Fruit fly (Drosophila melanogaster) whole organism, embryonic: ENCODE results near the gene CG12951.

Experiments
- ATbp ChIP-seq: fragments of 200-800 bp; sonication (Bioruptor generic); optimal IDR thresholded peaks from 2 replicates; lab custom pipeline; 2017; ENCODE audit warnings: missing biosample characterization, mild to moderate bottlenecking, missing genetic modification characterization, missing genetic modification reagents
- Ada2b ChIP-seq: fragments of 200-800 bp; sonication (Bioruptor generic); IDR thresholded peaks from 2 replicates; pipeline ENCODE4 v1.3.6; 2022; ENCODE audit warnings: missing biosample characterization, missing genetic modification characterization
- Antp ChIP-seq: fragments of 200-800 bp; sonication (Bioruptor generic); optimal IDR thresholded peaks from 3 replicates; lab custom pipeline; 2016; ENCODE audit warnings: missing biosample characterization, missing genetic modification characterization
- Atf-2 ChIP-seq: fragments of 200-800 bp; sonication (Bioruptor generic); optimal IDR thresholded peaks from 2 replicates; lab custom pipeline; 2016; ENCODE audit warnings: missing biosample characterization, missing genetic modification characterization
- Awh ChIP-seq: fragments of 200-800 bp; sonication (Bioruptor generic); IDR thresholded peaks from 2 replicates; pipeline ENCODE4, ENCODE4 v1.3.6; 2022; ENCODE audit warnings: missing biosample characterization, missing genetic modification characterization
- CG10654 ChIP-seq: fragments of 200-800 bp; sonication (Bioruptor generic); optimal IDR thresholded peaks from 2 replicates; lab custom pipeline; 2016; ENCODE audit warnings: missing biosample characterization, missing genetic modification characterization
- CG10979 ChIP-seq: fragments of 200-800 bp; sonication (Bioruptor generic); optimal IDR thresholded peaks from 2 replicates; lab custom pipeline; 2018; ENCODE audit warnings: missing biosample characterization, mild to moderate bottlenecking, missing genetic modification characterization, moderate library complexity
- CG11504 ChIP-seq: fragments of 200-800 bp; sonication (Bioruptor generic); optimal IDR thresholded peaks from 3 replicates; lab custom pipeline; 2019; ENCODE audit warnings: missing biosample characterization, mild to moderate bottlenecking, missing genetic modification characterization, moderate library complexity
- CG12744 ChIP-seq: fragments of 200-800 bp; sonication (Bioruptor generic); optimal IDR thresholded peaks from 2 replicates; lab custom pipeline; 2016; ENCODE audit warnings: missing biosample characterization, missing genetic modification characterization
- CG15269 ChIP-seq: fragments of 200-800 bp; sonication (Bioruptor generic); optimal IDR thresholded peaks from 2 replicates; lab custom pipeline; 2018; ENCODE audit warnings: missing biosample characterization, mild to moderate bottlenecking, missing genetic modification characterization, moderate library complexity
- CG17829 ChIP-seq: fragments of 200-800 bp; optimal IDR thresholded peaks from 2 replicates; lab custom pipeline; 2019; ENCODE audit warnings: missing biosample characterization, mild to moderate bottlenecking, missing genetic modification characterization, moderate library complexity
- CG2678 ChIP-seq: fragments of 200-800 bp; sonication (Bioruptor generic); optimal IDR thresholded peaks from 3 replicates; lab custom pipeline; 2019; ENCODE audit warnings: missing biosample characterization, mild to moderate bottlenecking, missing genetic modification characterization, moderate library complexity
- CG3163 ChIP-seq: fragments of 200-800 bp; sonication (Bioruptor generic); optimal IDR thresholded peaks from 3 replicates; lab custom pipeline; 2016; ENCODE audit warnings: missing biosample characterization, missing genetic modification characterization
- CG34224 ChIP-seq: fragments of 200-800 bp; sonication (Bioruptor generic); IDR thresholded peaks from 3 replicates; pipeline ENCODE4 v1.3.6; 2022; ENCODE audit warnings: missing biosample characterization, missing genetic modification characterization; ENCODE audit not compliant: partially characterized antibody
- CG34376 ChIP-seq: fragments of 200-800 bp; sonication (Bioruptor generic); optimal IDR thresholded peaks from 2 replicates; lab custom pipeline; 2018; ENCODE audit warnings: missing biosample characterization, mild to moderate bottlenecking, missing genetic modification characterization
- CG42726 ChIP-seq: fragments of 200-800 bp; sonication (Bioruptor generic); IDR thresholded peaks from 2 replicates; pipeline ENCODE4 v1.3.6; 2022; ENCODE audit warnings: missing biosample characterization, missing genetic modification characterization; ENCODE audit not compliant: partially characterized antibody
- CG4360 ChIP-seq: fragments of 200-800 bp; sonication (Bioruptor generic); IDR thresholded peaks from 2 replicates; pipeline ENCODE4 v1.3.6; 2022; ENCODE audit warnings: missing biosample characterization, missing genetic modification characterization
- CG4707 ChIP-seq: fragments of 200-800 bp; sonication (Bioruptor generic); optimal IDR thresholded peaks from 2 replicates; lab custom pipeline; 2018; ENCODE audit warnings: missing biosample characterization, mild to moderate bottlenecking, missing genetic modification characterization, moderate library complexity
- CG6791 ChIP-seq: fragments of 200-800 bp; sonication (Bioruptor generic); IDR thresholded peaks from 3 replicates; pipeline ENCODE4 v1.3.6; 2022; ENCODE audit warnings: missing biosample characterization, missing genetic modification characterization; ENCODE audit not compliant: partially characterized antibody
- CG8281 ChIP-seq: fragments of 200-800 bp; sonication (Bioruptor generic); optimal IDR thresholded peaks from 2 replicates; lab custom pipeline; 2018; ENCODE audit warnings: missing biosample characterization, mild to moderate bottlenecking, missing genetic modification characterization, moderate library complexity
- CoRest ChIP-seq: fragments of 200-800 bp; sonication (Bioruptor generic); optimal IDR thresholded peaks from 3 replicates; lab custom pipeline; 2018; ENCODE audit warnings: missing biosample characterization, mild to moderate bottlenecking, missing genetic modification characterization, moderate library complexity
- Doc2 ChIP-seq: fragments of 200-800 bp; sonication (Bioruptor generic); IDR thresholded peaks from 2 replicates; pipeline ENCODE4 v1.3.6; 2022; ENCODE audit warnings: missing biosample characterization, missing genetic modification characterization
- Doc3 ChIP-seq: fragments of 200-800 bp; sonication (Bioruptor generic); IDR thresholded peaks from 3 replicates; pipeline ENCODE4 v1.3.6; 2022; ENCODE audit warnings: missing biosample characterization, missing genetic modification characterization; ENCODE audit not compliant: partially characterized antibody
- Gug ChIP-seq: fragments of 200-800 bp; sonication (Bioruptor generic); IDR thresholded peaks from 4 replicates; pipeline ENCODE4 v1.3.6; 2022; ENCODE audit warnings: missing biosample characterization, missing genetic modification characterization
- Hey ChIP-seq: fragments of 200-800 bp; sonication (Bioruptor generic); optimal IDR thresholded peaks from 3 replicates; lab custom pipeline; 2018; ENCODE audit warnings: missing biosample characterization, mild to moderate bottlenecking, missing genetic modification characterization
- Sox100B ChIP-seq: fragments of 200-800 bp; sonication (Bioruptor generic); optimal IDR thresholded peaks from 3 replicates; lab custom pipeline; 2018; ENCODE audit warnings: missing biosample characterization, mild to moderate bottlenecking, missing genetic modification characterization
- Sry-β ChIP-seq: fragments of 200-800 bp; sonication (Bioruptor generic); optimal IDR thresholded peaks from 2 replicates; lab custom pipeline; 2018; ENCODE audit warnings: missing biosample characterization, mild to moderate bottlenecking, missing genetic modification characterization, moderate library complexity
- ab ChIP-seq: fragments of 200-800 bp; sonication (Bioruptor generic); optimal IDR thresholded peaks from 2 replicates; lab custom pipeline; 2016; ENCODE audit warnings: missing biosample characterization, missing genetic modification characterization
- amos ChIP-seq: fragments of 200-800 bp; sonication (Bioruptor generic); IDR thresholded peaks from 2 replicates; pipeline ENCODE4 v1.3.6; 2022; ENCODE audit warnings: missing biosample characterization, missing genetic modification characterization; ENCODE audit not compliant: partially characterized antibody
- bbx ChIP-seq: fragments of 200-800 bp; sonication (Bioruptor generic); IDR thresholded peaks from 2 replicates; pipeline ENCODE4 v1.3.6; 2022; ENCODE audit warnings: missing biosample characterization, missing genetic modification characterization; ENCODE audit not compliant: partially characterized antibody
- caup ChIP-seq: fragments of 200-800 bp; sonication (Bioruptor generic); optimal IDR thresholded peaks from 3 replicates; lab custom pipeline; 2017; ENCODE audit warnings: missing biosample characterization, mild to moderate bottlenecking, missing genetic modification characterization, moderate library complexity; ENCODE audit not compliant: severe bottlenecking
- emc ChIP-seq: fragments of 200-800 bp; sonication (Bioruptor generic); optimal IDR thresholded peaks from 2 replicates; lab custom pipeline; 2016; ENCODE audit warnings: missing biosample characterization, missing genetic modification characterization
- fd64A ChIP-seq: fragments of 200-800 bp; sonication (Bioruptor generic); optimal IDR thresholded peaks from 3 replicates; lab custom pipeline; 2018; ENCODE audit warnings: missing biosample characterization, mild to moderate bottlenecking, missing genetic modification characterization
- gcm ChIP-seq: fragments of 200-800 bp; sonication (Bioruptor generic); optimal IDR thresholded peaks from 2 replicates; lab custom pipeline; 2019; ENCODE audit warnings: missing biosample characterization, mild to moderate bottlenecking, missing genetic modification characterization, moderate library complexity
- insv ChIP-seq, 2 experiments: fragments of 200-800 bp; sonication (Bioruptor generic); optimal IDR thresholded peaks; 3 replicates each; lab custom pipeline; 2016 to 2018; ENCODE audit warnings: missing biosample characterization in 2 of 2, missing genetic modification characterization in 2 of 2
- kah ChIP-seq: fragments of 200-800 bp; sonication (Bioruptor generic); optimal IDR thresholded peaks from 2 replicates; lab custom pipeline; 2018; ENCODE audit warnings: missing biosample characterization, mild to moderate bottlenecking, missing genetic modification characterization
- klu ChIP-seq: fragments of 200-800 bp; sonication (Bioruptor generic); IDR thresholded peaks from 2 replicates; pipeline ENCODE4 v1.3.6; 2022; ENCODE audit warnings: missing biosample characterization, missing genetic modification characterization
- knrl ChIP-seq: fragments of 200-800 bp; sonication (Bioruptor generic); IDR thresholded peaks from 3 replicates; pipeline ENCODE4 v1.3.6; 2022; ENCODE audit warnings: missing biosample characterization, missing genetic modification characterization; ENCODE audit not compliant: partially characterized antibody
- nau ChIP-seq: fragments of 200-800 bp; sonication (Bioruptor generic); optimal IDR thresholded peaks from 3 replicates; lab custom pipeline; 2017; ENCODE audit warnings: missing biosample characterization, mild to moderate bottlenecking, missing genetic modification characterization, missing genetic modification reagents
- peb ChIP-seq: fragments of 200-800 bp; sonication (Bioruptor generic); IDR thresholded peaks from 2 replicates; pipeline ENCODE4 v1.3.6; 2022; ENCODE audit warnings: missing biosample characterization, missing genetic modification characterization
- psq ChIP-seq: fragments of 200-800 bp; sonication (Bioruptor generic); optimal IDR thresholded peaks from 2 replicates; lab custom pipeline; 2017; ENCODE audit warnings: missing biosample characterization, missing genetic modification characterization
- repo ChIP-seq: fragments of 200-800 bp; sonication (Bioruptor generic); optimal IDR thresholded peaks from 2 replicates; lab custom pipeline; 2016; ENCODE audit warnings: missing biosample characterization, missing genetic modification characterization
- sima ChIP-seq: fragments of 200-800 bp; sonication (Bioruptor generic); optimal IDR thresholded peaks from 2 replicates; lab custom pipeline; 2016; ENCODE audit warnings: missing biosample characterization, missing genetic modification characterization
- sisA ChIP-seq: fragments of 200-800 bp; sonication (Bioruptor generic); IDR thresholded peaks from 2 replicates; pipeline ENCODE4 v1.3.6; 2022; ENCODE audit warnings: missing biosample characterization, missing genetic modification characterization
- tap ChIP-seq: fragments of 200-800 bp; optimal IDR thresholded peaks from 3 replicates; lab custom pipeline; 2019; ENCODE audit warnings: missing biosample characterization, mild to moderate bottlenecking, missing genetic modification characterization, moderate library complexity
- tio ChIP-seq: fragments of 200-800 bp; sonication (Bioruptor generic); optimal IDR thresholded peaks from 2 replicates; lab custom pipeline; 2017; ENCODE audit warnings: missing biosample characterization, missing genetic modification characterization, inconsistent platforms
- yki ChIP-seq: fragments of >200 bp; optimal IDR thresholded peaks from 3 replicates; lab custom pipeline; 2018
- zf30C ChIP-seq: fragments of 200-800 bp; sonication (Bioruptor generic); optimal IDR thresholded peaks from 3 replicates; lab custom pipeline; 2018; ENCODE audit warnings: missing biosample characterization, mild to moderate bottlenecking, missing genetic modification characterization

Gene CG12951

dm6 chr3R:9339176-9340075 lies 9.3 kb upstream of the CG12951 start (continued):
- no peak for TF ChIP-seq Ada2b
- TF ChIP-seq nau (GFP tag; lab: Kevin White, UChicago), result no peak
- TF ChIP-seq CG11504 (tag; lab: Kevin White, UChicago), result peak; percentile 76
- peak; percentile 74 for TF ChIP-seq CG2678 (tag; lab: Kevin White, UChicago)
- TF ChIP-seq CG17829 (tag; lab: Kevin White, UChicago), result peak; percentile 80
- TF ChIP-seq insv (GFP tag; optimal IDR thresholded peaks at IDR 0.05; lab: Kevin White, UChicago), result no peak
- TF ChIP-seq Gug (GFP tag; lab: Robert Waterston, UW), result no peak; the same call in 3 of the 4 replicates
- TF ChIP-seq CG6791 (GFP tag; lab: Robert Waterston, UW), result no peak
- TF ChIP-seq caup (GFP tag; lab: Kevin White, UChicago), result peak; percentile 17
- peak; percentile 26 for TF ChIP-seq CG4707 (GFP tag; lab: Kevin White, UChicago)
- peak; percentile 31; the same call in 1 of the 2 replicates for TF ChIP-seq sisA (GFP tag; lab: Robert Waterston, UW)
- TF ChIP-seq Sry-β (GFP tag; lab: Kevin White, UChicago), result peak; percentile 1
- TF ChIP-seq Atf-2 (GFP tag; lab: Kevin White, UChicago), result peak; percentile 56
- TF ChIP-seq tap (tag; lab: Kevin White, UChicago), result peak; percentile 45
- no peak for TF ChIP-seq klu
- peak; percentile 7 for TF ChIP-seq fd64A (GFP tag; lab: Kevin White, UChicago)
- no peak for TF ChIP-seq repo
- TF ChIP-seq peb, result no peak
- peak; percentile 40; the same call in 1 of the 2 replicates for TF ChIP-seq bbx (GFP tag; lab: Robert Waterston, UW)
- TF ChIP-seq Antp (GFP tag; lab: Kevin White, UChicago), result no peak
- no peak for TF ChIP-seq Doc2 (GFP tag; lab: Robert Waterston, UW)
- no peak; the same call in 1 of the 2 replicates for TF ChIP-seq amos (GFP tag; lab: Robert Waterston, UW)
- peak; percentile 57 for TF ChIP-seq tio (GFP tag; lab: Kevin White, UChicago)
- TF ChIP-seq CG8281 (tag; lab: Kevin White, UChicago), result peak; percentile 36
- no peak for TF ChIP-seq psq
- TF ChIP-seq ab, result no peak
- TF ChIP-seq emc (GFP tag; lab: Kevin White, UChicago), result no peak
- no peak for TF ChIP-seq Hey
- TF ChIP-seq ATbp (GFP tag; lab: Kevin White, UChicago), result peak; percentile 74
- no peak for TF ChIP-seq yki (lab: Kevin White, UChicago)
- peak; percentile 11 for TF ChIP-seq CG10654 (GFP tag; lab: Kevin White, UChicago)
- TF ChIP-seq Sox100B (GFP tag; lab: Kevin White, UChicago), result peak; percentile 78
- TF ChIP-seq CG4360 (GFP tag; lab: Robert Waterston, UW), result no peak
- TF ChIP-seq zf30C (GFP tag; lab: Kevin White, UChicago), result peak; percentile 88
- TF ChIP-seq kah (GFP tag; lab: Kevin White, UChicago), result no peak
- TF ChIP-seq CG15269, result peak; percentile 55
- no peak for TF ChIP-seq Doc3 (GFP tag; lab: Robert Waterston, UW)
- TF ChIP-seq sima (GFP tag; lab: Kevin White, UChicago), result no peak
- peak; percentile 87 for TF ChIP-seq CG10979 (tag; lab: Kevin White, UChicago)
- no peak for TF ChIP-seq CG3163
- TF ChIP-seq knrl (GFP tag; lab: Robert Waterston, UW), result no peak
- peak; percentile 72 for TF ChIP-seq gcm (GFP tag; lab: Kevin White, UChicago)
- peak; percentile 75 for TF ChIP-seq CoRest (tag; lab: Kevin White, UChicago)
- peak; percentile 47 for TF ChIP-seq Awh (GFP tag; lab: Robert Waterston, UW)
- TF ChIP-seq CG42726 (GFP tag; lab: Robert Waterston, UW), result no peak
- TF ChIP-seq CG12744, result no peak
- no peak for TF ChIP-seq CG34224 (GFP tag; lab: Robert Waterston, UW)
- peak; percentile 78 for TF ChIP-seq CG34376 (GFP tag; lab: Kevin White, UChicago)
